Fruit fly (Drosophila melanogaster) whole organism, embryonic: ENCODE measurements around the gene E23.

Experiments used
- CG1024 ChIP-seq: fragments of 200-800 bp; sonication (Bioruptor generic); IDR thresholded peaks from 2 replicates; pipeline ENCODE4 v1.3.6; 2022; ENCODE audit warnings: missing biosample characterization, missing genetic modification characterization
- CG2116 ChIP-seq: fragments of 200-800 bp; sonication (Bioruptor generic); optimal IDR thresholded peaks from 3 replicates; lab custom pipeline; 2018; ENCODE audit warnings: missing biosample characterization, mild to moderate bottlenecking, missing genetic modification characterization
- CG30431 ChIP-seq: fragments of 200-800 bp; sonication (Bioruptor generic); optimal IDR thresholded peaks from 2 replicates; lab custom pipeline; 2017; ENCODE audit warnings: missing biosample characterization, missing genetic modification characterization
- CoRest ChIP-seq: fragments of 200-800 bp; sonication (Bioruptor generic); optimal IDR thresholded peaks from 3 replicates; lab custom pipeline; 2018; ENCODE audit warnings: missing biosample characterization, mild to moderate bottlenecking, missing genetic modification characterization, moderate library complexity
- chm ChIP-seq: fragments of 200-800 bp; sonication (Bioruptor generic); IDR thresholded peaks from 2 replicates; pipeline ENCODE4 v1.3.6; 2022; ENCODE audit warnings: missing biosample characterization, missing genetic modification characterization
- gcm ChIP-seq: fragments of 200-800 bp; sonication (Bioruptor generic); optimal IDR thresholded peaks from 2 replicates; lab custom pipeline; 2019; ENCODE audit warnings: missing biosample characterization, mild to moderate bottlenecking, missing genetic modification characterization, moderate library complexity
- sr ChIP-seq: fragments of 200-800 bp; sonication (Bioruptor generic); IDR thresholded peaks from 3 replicates; pipeline ENCODE4 v1.3.6; 2022; ENCODE audit warnings: missing biosample characterization, missing genetic modification characterization
- tin ChIP-seq: fragments of 200-800 bp; sonication (Bioruptor generic); optimal IDR thresholded peaks from 3 replicates; lab custom pipeline; 2016; ENCODE audit warnings: missing biosample characterization, missing genetic modification characterization

DNA sequence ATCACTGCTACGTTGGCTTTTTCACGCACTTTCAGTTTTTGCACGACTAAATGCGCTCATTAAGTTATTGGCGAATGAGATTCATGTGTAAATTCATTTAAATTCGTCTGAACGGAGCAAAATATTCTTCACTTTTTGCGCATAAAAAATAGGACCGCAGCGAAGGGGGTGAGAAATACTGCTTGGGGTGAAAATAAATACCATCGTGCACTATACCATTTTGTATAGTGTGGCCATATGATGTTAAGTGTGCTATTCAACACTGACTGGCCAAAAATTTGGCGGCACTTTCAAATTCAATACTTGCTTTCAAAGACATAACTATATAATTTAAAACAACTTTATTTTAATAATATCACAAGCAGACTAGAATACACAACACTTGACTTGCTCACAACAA lies 18.6 kb upstream of the E23 start, which contains the start of gene GramD1B:
- TF ChIP-seq tin (GFP tag; lab: Kevin White, UChicago): peak; percentile 4
- TF ChIP-seq chm (GFP tag; lab: Robert Waterston, UW): no peak
- no peak for TF ChIP-seq CG30431 (GFP tag; lab: Kevin White, UChicago)
- no peak for TF ChIP-seq gcm (GFP tag; lab: Kevin White, UChicago)
- TF ChIP-seq CoRest (tag; lab: Kevin White, UChicago): peak; percentile 18
- peak; percentile 33 for TF ChIP-seq CG2116 (GFP tag; lab: Kevin White, UChicago)
- TF ChIP-seq sr (GFP tag; lab: Robert Waterston, UW): no peak
- TF ChIP-seq CG1024 (GFP tag; lab: Robert Waterston, UW): no peak
